Fruit fly (Drosophila melanogaster) whole organism, embryonic: ENCODE results near the gene Z600.

Experiments used
- CG10565 ChIP-seq: fragments of 200-800 bp; sonication (Bioruptor generic); optimal IDR thresholded peaks from 3 replicates; lab custom pipeline; 2016; ENCODE audit warnings: missing biosample characterization, mild to moderate bottlenecking, missing genetic modification characterization
- CG11504 ChIP-seq: fragments of 200-800 bp; sonication (Bioruptor generic); optimal IDR thresholded peaks from 3 replicates; lab custom pipeline; 2019; ENCODE audit warnings: missing biosample characterization, mild to moderate bottlenecking, missing genetic modification characterization, moderate library complexity
- CG12104 ChIP-seq: fragments of 200-800 bp; sonication (Bioruptor generic); optimal IDR thresholded peaks from 3 replicates; lab custom pipeline; 2016; ENCODE audit warnings: missing biosample characterization, missing genetic modification characterization
- CG15269 ChIP-seq: fragments of 200-800 bp; sonication (Bioruptor generic); optimal IDR thresholded peaks from 2 replicates; lab custom pipeline; 2018; ENCODE audit warnings: missing biosample characterization, mild to moderate bottlenecking, missing genetic modification characterization, moderate library complexity
- CG15696 ChIP-seq: fragments of 200-800 bp; sonication (Bioruptor generic); optimal IDR thresholded peaks from 2 replicates; lab custom pipeline; 2019; ENCODE audit warnings: missing biosample characterization, mild to moderate bottlenecking, missing genetic modification characterization, moderate library complexity
- CG1602 ChIP-seq: fragments of 200-800 bp; sonication (Bioruptor generic); optimal IDR thresholded peaks from 3 replicates; lab custom pipeline; 2016; ENCODE audit warnings: missing biosample characterization, missing genetic modification characterization
- CG1647 ChIP-seq: fragments of 200-800 bp; sonication (Bioruptor generic); optimal IDR thresholded peaks from 3 replicates; lab custom pipeline; 2016; ENCODE audit warnings: missing biosample characterization, missing genetic modification characterization
- CG16779 ChIP-seq: fragments of 200-800 bp; sonication (Bioruptor generic); IDR thresholded peaks from 2 replicates; pipeline ENCODE4 v1.3.6; 2022; ENCODE audit warnings: missing biosample characterization, missing genetic modification characterization
- CG16813 ChIP-seq: fragments of 200-800 bp; sonication (Bioruptor generic); IDR thresholded peaks from 3 replicates; pipeline ENCODE4 v1.3.6; 2022; ENCODE audit warnings: missing biosample characterization, missing genetic modification characterization; ENCODE audit not compliant: partially characterized antibody
- CG17612 ChIP-seq: fragments of 200-800 bp; sonication (Bioruptor generic); IDR thresholded peaks from 2 replicates; pipeline ENCODE4 v1.3.6; 2022; ENCODE audit warnings: missing biosample characterization, missing genetic modification characterization
- CG18262 ChIP-seq: fragments of 200-800 bp; optimal IDR thresholded peaks from 3 replicates; lab custom pipeline; 2019; ENCODE audit warnings: missing biosample characterization, mild to moderate bottlenecking, missing genetic modification characterization, moderate library complexity
- CG18619 ChIP-seq: fragments of 200-800 bp; sonication (Bioruptor generic); optimal IDR thresholded peaks from 3 replicates; lab custom pipeline; 2017; ENCODE audit warnings: missing biosample characterization, mild to moderate bottlenecking, missing genetic modification characterization
- CG2199 ChIP-seq: fragments of 200-800 bp; sonication (Bioruptor generic); IDR thresholded peaks from 3 replicates; pipeline ENCODE4 v1.3.6; 2022; ENCODE audit warnings: missing biosample characterization, missing genetic modification characterization
- CG30431 ChIP-seq: fragments of 200-800 bp; sonication (Bioruptor generic); optimal IDR thresholded peaks from 2 replicates; lab custom pipeline; 2017; ENCODE audit warnings: missing biosample characterization, missing genetic modification characterization
- CG3163 ChIP-seq: fragments of 200-800 bp; sonication (Bioruptor generic); optimal IDR thresholded peaks from 3 replicates; lab custom pipeline; 2016; ENCODE audit warnings: missing biosample characterization, missing genetic modification characterization
- CG32532 ChIP-seq: fragments of 200-800 bp; sonication (Bioruptor generic); IDR thresholded peaks from 2 replicates; pipeline ENCODE4 v1.3.6; 2022; ENCODE audit warnings: missing biosample characterization, missing genetic modification characterization
- CG32772 ChIP-seq: fragments of 200-800 bp; sonication (Bioruptor generic); IDR thresholded peaks from 2 replicates; pipeline ENCODE4 v1.3.6; 2022; ENCODE audit warnings: missing biosample characterization, missing genetic modification characterization
- CG34376 ChIP-seq: fragments of 200-800 bp; sonication (Bioruptor generic); optimal IDR thresholded peaks from 2 replicates; lab custom pipeline; 2018; ENCODE audit warnings: missing biosample characterization, mild to moderate bottlenecking, missing genetic modification characterization
- CG43689 ChIP-seq: fragments of 200-800 bp; sonication (Bioruptor generic); IDR thresholded peaks from 2 replicates; pipeline ENCODE4 v1.3.6; 2022; ENCODE audit warnings: missing biosample characterization, missing genetic modification characterization
- CG4854 ChIP-seq: fragments of 200-800 bp; sonication (Bioruptor generic); optimal IDR thresholded peaks from 2 replicates; lab custom pipeline; 2016; ENCODE audit warnings: missing biosample characterization, missing genetic modification characterization, inconsistent platforms
- CG7786 ChIP-seq: fragments of 200-800 bp; sonication (Bioruptor generic); optimal IDR thresholded peaks from 2 replicates; lab custom pipeline; 2016; ENCODE audit warnings: missing biosample characterization, missing genetic modification characterization
- CG8765 ChIP-seq: fragments of 200-800 bp; sonication (Bioruptor generic); IDR thresholded peaks from 2 replicates; pipeline ENCODE4 v1.3.6; 2022; ENCODE audit warnings: missing biosample characterization, missing genetic modification characterization
- CG9609 ChIP-seq: fragments of 200-800 bp; sonication (Bioruptor generic); optimal IDR thresholded peaks from 3 replicates; lab custom pipeline; 2016; ENCODE audit warnings: missing biosample characterization, missing genetic modification characterization
- CG9727 ChIP-seq: fragments of 200-800 bp; sonication (Bioruptor generic); optimal IDR thresholded peaks from 3 replicates; lab custom pipeline; 2017; ENCODE audit warnings: missing biosample characterization, mild to moderate bottlenecking, missing genetic modification characterization
- Camta ChIP-seq: fragments of 200-800 bp; sonication (Bioruptor generic); optimal IDR thresholded peaks from 2 replicates; lab custom pipeline; 2016; ENCODE audit warnings: missing biosample characterization, missing genetic modification characterization
- E2f2 ChIP-seq: fragments of 200-800 bp; sonication (Bioruptor generic); IDR thresholded peaks from 2 replicates; pipeline ENCODE4 v1.3.6; 2022; ENCODE audit warnings: missing biosample characterization, missing genetic modification characterization
- Ets97D ChIP-seq: fragments of 200-800 bp; sonication (Bioruptor generic); optimal IDR thresholded peaks from 3 replicates; lab custom pipeline; 2016; ENCODE audit warnings: missing biosample characterization, missing genetic modification characterization
- GATAe ChIP-seq: fragments of 200-800 bp; sonication (Bioruptor generic); conservative IDR thresholded peaks from 2 replicates; pipeline ENCODE4 v1.3.6; 2022; ENCODE audit warnings: missing biosample characterization, missing genetic modification characterization
- H15 ChIP-seq: fragments of 200-800 bp; sonication (Bioruptor generic); IDR thresholded peaks from 3 replicates; pipeline ENCODE4 v1.3.6; 2022; ENCODE audit warnings: missing biosample characterization, missing genetic modification characterization
- Hand ChIP-seq: fragments of 200-800 bp; sonication (Bioruptor generic); optimal IDR thresholded peaks from 2 replicates; lab custom pipeline; 2017; ENCODE audit warnings: mild to moderate bottlenecking, missing biosample characterization, missing genetic modification reagents, missing genetic modification characterization
- Kr ChIP-seq: fragments of 200-800 bp; sonication (Bioruptor generic); optimal IDR thresholded peaks from 2 replicates; lab custom pipeline; 2017; ENCODE audit warnings: missing biosample characterization, mild to moderate bottlenecking, missing genetic modification characterization
- MBD-R2 ChIP-seq: fragments of 200-800 bp; sonication (Bioruptor generic); IDR thresholded peaks from 2 replicates; pipeline ENCODE4 v1.3.6; 2022; ENCODE audit warnings: missing biosample characterization, missing genetic modification characterization
- Med ChIP-seq: fragments of 200-800 bp; sonication (Bioruptor generic); peaks from one replicate; lab custom pipeline; 2016; ENCODE audit warnings: missing biosample characterization, missing genetic modification characterization, mild to moderate bottlenecking, inconsistent platforms, moderate library complexity
- Pdp1 ChIP-seq, 2 experiments: fragments of 200-800 bp; sonication (Bioruptor generic); optimal IDR thresholded peaks; 3 replicates each; lab custom pipeline; 2016; ENCODE audit warnings: missing biosample characterization in 2 of 2, missing genetic modification characterization in 2 of 2, mild to moderate bottlenecking in 1 of 2, moderate library complexity in 1 of 2
- ash1 ChIP-seq: fragments of 200-800 bp; sonication (Bioruptor generic); optimal IDR thresholded peaks from 2 replicates; lab custom pipeline; 2018; ENCODE audit warnings: missing biosample characterization, mild to moderate bottlenecking, missing genetic modification characterization
- az2 ChIP-seq: fragments of 200-800 bp; sonication (Bioruptor generic); optimal IDR thresholded peaks from 3 replicates; lab custom pipeline; 2016; ENCODE audit warnings: missing biosample characterization, missing genetic modification characterization
- bab2 ChIP-seq: fragments of 200-800 bp; sonication (Bioruptor generic); optimal IDR thresholded peaks from 2 replicates; lab custom pipeline; 2016; ENCODE audit warnings: missing biosample characterization, missing genetic modification characterization
- cato ChIP-seq: fragments of 200-800 bp; sonication (Bioruptor generic); optimal IDR thresholded peaks from 2 replicates; lab custom pipeline; 2016; ENCODE audit warnings: missing biosample characterization, missing genetic modification characterization, borderline replicate concordance
- ci ChIP-seq: fragments of 200-800 bp; sonication (Bioruptor generic); IDR thresholded peaks from 3 replicates; pipeline ENCODE4 v1.3.6; 2022; ENCODE audit warnings: missing biosample characterization, missing genetic modification characterization
- crp ChIP-seq, 2 experiments: fragments of 200-800 bp; sonication (Bioruptor generic); optimal IDR thresholded peaks; 2 replicates in 1 of 2; 3 replicates in 1 of 2; lab custom pipeline; 2017; ENCODE audit warnings: missing biosample characterization in 2 of 2, missing genetic modification characterization in 2 of 2, mild to moderate bottlenecking in 1 of 2, moderate library complexity in 1 of 2
- gcm2 ChIP-seq: fragments of 200-800 bp; sonication (Bioruptor generic); optimal IDR thresholded peaks from 2 replicates; lab custom pipeline; 2016; ENCODE audit warnings: missing biosample characterization, missing genetic modification characterization
- jing ChIP-seq: fragments of 200-800 bp; sonication (Bioruptor generic); optimal IDR thresholded peaks from 2 replicates; lab custom pipeline; 2018; ENCODE audit warnings: missing biosample characterization, mild to moderate bottlenecking, missing genetic modification characterization
- lola ChIP-seq, 3 experiments: fragments of >200 bp in 2 of 3; fragments of 200-800 bp in 1 of 3; sonication (Bioruptor generic) in 1 of 3; optimal IDR thresholded peaks; 2 replicates each; lab custom pipeline; 2017 to 2019; ENCODE audit warnings: missing biosample characterization in 3 of 3, missing genetic modification characterization in 3 of 3, mild to moderate bottlenecking in 1 of 3, moderate library complexity in 1 of 3
- pho ChIP-seq: fragments of 200-800 bp; sonication (Bioruptor generic); optimal IDR thresholded peaks from 2 replicates; lab custom pipeline; 2016; ENCODE audit warnings: missing biosample characterization, missing genetic modification characterization
- prd ChIP-seq, 3 experiments: fragments of >200 bp in 2 of 3; fragments of 200-800 bp in 1 of 3; sonication (Bioruptor generic) in 1 of 3; optimal IDR thresholded peaks in 2 of 3; IDR thresholded peaks in 1 of 3; 2 replicates in 2 of 3; 3 replicates in 1 of 3; pipeline versions ENCODE4 v1.3.6 to Lab custom; 2017 to 2022; ENCODE audit warnings: missing biosample characterization in 1 of 3, missing genetic modification characterization in 1 of 3
- pros ChIP-seq: fragments of 200-800 bp; sonication (Bioruptor generic); optimal IDR thresholded peaks from 3 replicates; lab custom pipeline; 2019; ENCODE audit warnings: missing biosample characterization, mild to moderate bottlenecking, missing genetic modification characterization, moderate library complexity
- pzg ChIP-seq: fragments of 200-800 bp; sonication (Bioruptor generic); optimal IDR thresholded peaks from 3 replicates; lab custom pipeline; 2018; ENCODE audit warnings: missing biosample characterization, mild to moderate bottlenecking, missing genetic modification characterization, moderate library complexity
- slou ChIP-seq: fragments of 200-800 bp; sonication (Bioruptor generic); optimal IDR thresholded peaks from 3 replicates; lab custom pipeline; 2016; ENCODE audit warnings: missing biosample characterization, missing genetic modification characterization
- so ChIP-seq: fragments of 200-800 bp; sonication (Bioruptor generic); IDR thresholded peaks from 3 replicates; pipeline ENCODE4 v1.3.6; 2022; ENCODE audit warnings: missing biosample characterization, missing genetic modification characterization
- tll ChIP-seq, 2 experiments: fragments of 200-800 bp in 1 of 2; fragments of >200 bp in 1 of 2; sonication (Bioruptor generic) in 1 of 2; optimal IDR thresholded peaks; 2 replicates each; lab custom pipeline; 2017 to 2019; ENCODE audit warnings: missing biosample characterization in 2 of 2, missing genetic modification characterization in 2 of 2, mild to moderate bottlenecking in 1 of 2, moderate library complexity in 1 of 2
- twi ChIP-seq: fragments of 200-800 bp; optimal IDR thresholded peaks from 2 replicates; lab custom pipeline; 2019; ENCODE audit warnings: missing biosample characterization, mild to moderate bottlenecking, missing genetic modification characterization, moderate library complexity

The Z600 gene

DNA sequence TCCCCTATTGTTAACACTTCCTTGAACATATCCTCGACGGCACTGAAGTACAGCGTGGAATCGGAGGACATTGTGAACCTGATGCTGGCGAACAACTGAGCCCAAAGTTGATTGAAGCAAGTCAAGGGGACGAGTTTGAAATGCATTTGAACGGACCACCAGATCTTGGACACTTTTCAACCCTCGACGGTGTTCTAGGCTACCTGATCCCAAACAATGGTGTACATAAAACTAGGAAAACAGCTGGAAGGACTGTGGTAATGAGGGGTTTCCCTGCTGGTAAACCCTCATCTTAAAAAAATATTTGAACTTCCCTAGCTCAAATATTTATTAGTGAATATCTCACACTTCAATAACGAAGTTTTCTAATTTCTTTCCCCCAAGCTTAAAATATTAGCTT lies 8.1 kb downstream of the Z600 start, which contains the start of gene CG13454 (continued):
- TF ChIP-seq cato (GFP tag; lab: Kevin White, UChicago) = no peak
- no peak for TF ChIP-seq E2f2 (GFP tag; lab: Robert Waterston, UW)
- no peak for TF ChIP-seq CG32532 (GFP tag; lab: Robert Waterston, UW)
- 0 out of 3 replicates have a peak, but pooled peaks have one; percentile 21 for TF ChIP-seq CG2199 (GFP tag; lab: Robert Waterston, UW)
- TF ChIP-seq CG32772 (GFP tag; lab: Robert Waterston, UW) = no peak
- no peak for TF ChIP-seq Med (GFP tag; lab: Kevin White, UChicago)
- no peak for TF ChIP-seq ash1
- no peak for TF ChIP-seq jing
- peak; percentile 44 for TF ChIP-seq pros (GFP tag; lab: Kevin White, UChicago)
- no peak for TF ChIP-seq Pdp1 (GFP tag; optimal IDR thresholded peaks at IDR 0.05; lab: Kevin White, UChicago)
- TF ChIP-seq CG30431 = no peak
- no peak for TF ChIP-seq CG11504 (tag; lab: Kevin White, UChicago)
- no peak for TF ChIP-seq CG43689
- no peak for TF ChIP-seq lola (GFP tag; optimal IDR thresholded peaks at IDR 0.05; lab: Kevin White, UChicago)
- TF ChIP-seq CG8765 (GFP tag; lab: Robert Waterston, UW) = no peak
- TF ChIP-seq CG9609 (GFP tag; lab: Kevin White, UChicago) = no peak
- TF ChIP-seq CG18619 (GFP tag; lab: Kevin White, UChicago) = no peak
- TF ChIP-seq CG17612 (GFP tag; lab: Robert Waterston, UW) = no peak
- TF ChIP-seq CG7786 (GFP tag; lab: Kevin White, UChicago) = no peak
- no peak for TF ChIP-seq pzg
- no peak for TF ChIP-seq ci (GFP tag; lab: Robert Waterston, UW)
- no peak for TF ChIP-seq gcm2 (GFP tag; lab: Kevin White, UChicago)
- no peak for TF ChIP-seq Camta
- no peak for TF ChIP-seq GATAe
- TF ChIP-seq CG18262 (tag; lab: Kevin White, UChicago) = no peak
- peak in 1 of 2 experiments; percentile 1 for TF ChIP-seq crp (GFP tag; optimal IDR thresholded peaks at IDR 0.05; lab: Kevin White, UChicago)
- no peak for TF ChIP-seq CG12104 (GFP tag; lab: Kevin White, UChicago)
- no peak for TF ChIP-seq CG3163 (GFP tag; lab: Kevin White, UChicago)
- no peak for TF ChIP-seq CG4854
- no peak for TF ChIP-seq CG34376 (GFP tag; lab: Kevin White, UChicago)
- TF ChIP-seq CG1602 (GFP tag; lab: Kevin White, UChicago) = no peak
- no peak for TF ChIP-seq H15
- no peak for TF ChIP-seq az2 (GFP tag; lab: Kevin White, UChicago)
- no peak for TF ChIP-seq CG10565 (GFP tag; lab: Kevin White, UChicago)
- no peak for TF ChIP-seq Ets97D (GFP tag; lab: Kevin White, UChicago)
- peak; percentile 8 for TF ChIP-seq Kr (GFP tag; lab: Kevin White, UChicago)
- no peak for TF ChIP-seq so (GFP tag; lab: Robert Waterston, UW)
- no peak for TF ChIP-seq pho (GFP tag; lab: Kevin White, UChicago)
- no peak for TF ChIP-seq CG16779 (GFP tag; lab: Robert Waterston, UW)
- TF ChIP-seq CG16813 = no peak
- TF ChIP-seq MBD-R2 = no peak
- TF ChIP-seq prd (optimal IDR thresholded peaks at IDR 0.05; lab: Kevin White, UChicago) = no peak
- TF ChIP-seq prd (GFP tag; IDR thresholded peaks at IDR 0.05; lab: Robert Waterston, UW) = no peak
- TF ChIP-seq bab2 = no peak
- TF ChIP-seq Hand (GFP tag; lab: Kevin White, UChicago) = no peak
- TF ChIP-seq CG15696 (tag; lab: Kevin White, UChicago) = no peak
- peak in 1 of 2 experiments; percentile 32 for TF ChIP-seq tll (GFP tag; optimal IDR thresholded peaks at IDR 0.05; lab: Kevin White, UChicago)
- TF ChIP-seq slou (GFP tag; lab: Kevin White, UChicago) = no peak
- no peak for TF ChIP-seq CG9727 (GFP tag; lab: Kevin White, UChicago)
- TF ChIP-seq CG1647 (GFP tag; lab: Kevin White, UChicago) = no peak
- peak; percentile 36 for TF ChIP-seq twi (tag; lab: Kevin White, UChicago)
- no peak for TF ChIP-seq CG15269
